Fruit fly (Drosophila melanogaster): ENCODE data around the gene CG9286.

- no peak for TF ChIP-seq insv (optimal IDR thresholded peaks at IDR 0.05)
- TF ChIP-seq psq (optimal IDR thresholded peaks at IDR 0.05), result no peak
- TF ChIP-seq h (optimal IDR thresholded peaks at IDR 0.05), result no peak
- TF ChIP-seq Sin3A (optimal IDR thresholded peaks at IDR 0.05), result no peak
These were observed 19.7 kb downstream of the CG9286 start for dm6 chr3R:13800430-13800848.
